Worm (Caenorhabditis elegans) whole organism, young adult: ENCODE measurements around the gene F44E5.2.

Experiments used
- C06A6.2 ChIP-seq: fragments of 200-800 bp; sonication (Bioruptor generic); conservative IDR thresholded peaks from 2 replicates; pipeline ENCODE4 v1.3.6; 2022; ENCODE audit warnings: missing genetic modification characterization, missing compliant biosample characterization
- K12H6.12 ChIP-seq: fragments of 200-800 bp; sonication (Bioruptor generic); optimal IDR thresholded peaks from 2 replicates; lab custom pipeline; 2018; ENCODE audit warnings: mild to moderate bottlenecking, missing genetic modification characterization, missing compliant biosample characterization
- atf-7 ChIP-seq: sonication (generic microtip); optimal IDR thresholded peaks from 2 replicates; lab custom pipeline; 2017; ENCODE audit warnings: mild to moderate bottlenecking, missing genetic modification characterization, missing compliant biosample characterization
- attf-3 ChIP-seq: fragments of 200-800 bp; sonication (Bioruptor generic); conservative IDR thresholded peaks from 2 replicates; pipeline ENCODE4 v1.3.6; 2022; ENCODE audit warnings: missing genetic modification reagents, missing genetic modification characterization, missing compliant biosample characterization
- egrh-3 ChIP-seq: fragments of 200-800 bp; sonication (Bioruptor generic); IDR thresholded peaks from 2 replicates; pipeline ENCODE4 v1.3.6; 2022; ENCODE audit warnings: missing genetic modification reagents, missing genetic modification characterization, missing compliant biosample characterization
- hrde-1 ChIP-seq: sonication (generic microtip); optimal IDR thresholded peaks from 2 replicates; lab custom pipeline; 2016; ENCODE audit warnings: missing genetic modification characterization, mild to moderate bottlenecking, missing compliant biosample characterization, moderate library complexity, missing genotype, missing genetic modification reagents, borderline replicate concordance
- lin-54 ChIP-seq: fragments of 200-800 bp; sonication (Bioruptor generic); optimal IDR thresholded peaks from 2 replicates; lab custom pipeline; 2018; ENCODE audit warnings: mild to moderate bottlenecking, missing genetic modification characterization, missing compliant biosample characterization
- madf-3 ChIP-seq: fragments of 200-800 bp; sonication (Bioruptor generic); IDR thresholded peaks from 2 replicates; pipeline ENCODE4 v1.3.6; 2022; ENCODE audit warnings: missing genetic modification reagents, missing genetic modification characterization, missing compliant biosample characterization
- rcor-1 ChIP-seq: fragments of 200-800 bp; sonication (Bioruptor generic); IDR thresholded peaks from 2 replicates; pipeline ENCODE4 v1.3.6; 2022; ENCODE audit warnings: missing genetic modification reagents, missing genetic modification characterization, missing compliant biosample characterization
- sdz-38 ChIP-seq: sonication (generic microtip); optimal IDR thresholded peaks from 2 replicates; lab custom pipeline; 2016; ENCODE audit warnings: missing genotype, missing genetic modification characterization, missing compliant biosample characterization
- snpc-4 ChIP-seq, 5 experiments: fragments of 150-350 bp in 1 of 5; sonication (generic microtip) in 4 of 5; optimal IDR thresholded peaks; 2 replicates each; lab custom pipeline; 2014 to 2018; ENCODE audit warnings: missing genetic modification characterization in 5 of 5, missing biosample characterization in 3 of 5, antibody characterized with exemption in 2 of 5, mild to moderate bottlenecking in 2 of 5, missing compliant biosample characterization in 2 of 5, missing genotype in 2 of 5, moderate library complexity in 2 of 5, missing genetic modification reagents in 1 of 5
- tbp1 ChIP-seq: fragments of 200-800 bp; sonication (Bioruptor generic); optimal IDR thresholded peaks from 2 replicates; lab custom pipeline; 2018; ENCODE audit warnings: mild to moderate bottlenecking, missing genetic modification characterization, missing compliant biosample characterization
- zim-3 ChIP-seq: sonication (generic microtip); optimal IDR thresholded peaks from 2 replicates; lab custom pipeline; 2017; ENCODE audit warnings: mild to moderate bottlenecking, missing genetic modification characterization, moderate library complexity, missing compliant biosample characterization
- ztf-22 ChIP-seq: fragments of 200-800 bp; sonication (Bioruptor generic); optimal IDR thresholded peaks from 2 replicates; lab custom pipeline; 2018; ENCODE audit warnings: mild to moderate bottlenecking, missing genetic modification characterization, moderate library complexity, missing compliant biosample characterization

DNA sequence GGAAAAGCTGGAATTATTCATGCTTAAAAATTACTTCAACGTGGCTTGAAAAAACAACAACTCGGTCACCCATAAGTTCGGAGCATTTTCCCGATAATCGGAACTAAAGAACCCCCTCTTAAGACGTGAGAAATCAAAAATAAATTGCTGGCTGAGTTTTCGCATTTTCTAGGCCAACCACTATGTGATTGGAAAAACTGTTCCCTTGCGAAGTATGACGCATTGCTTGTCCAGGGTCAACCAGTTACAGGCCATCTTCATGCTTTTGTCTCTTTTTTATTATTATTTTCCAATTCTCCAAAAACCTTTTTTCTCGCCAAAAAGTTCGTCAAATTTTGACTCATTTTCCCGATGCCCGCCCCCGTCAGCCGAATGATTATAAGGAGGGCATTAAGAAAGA lies 46.5 kb upstream of the F44E5.2 start, which contains the start of gene F13D12.3:
- TF ChIP-seq tbp1 (GFP tag; lab: Kevin White, UChicago) (no peak), madf-3 (GFP tag; lab: Robert Waterston, UW) (no peak), snpc-4 (GFP tag; optimal IDR thresholded peaks at IDR 0.05; lab: Kevin White, UChicago) (no peak), snpc-4 (tag; optimal IDR thresholded peaks at IDR 0.05; lab: Kevin White, UChicago) (no peak), egrh-3 (GFP tag; lab: Robert Waterston, UW) (no peak), rcor-1 (GFP tag; lab: Robert Waterston, UW) (no peak), zim-3 (tag; lab: Kevin White, UChicago) (no peak), attf-3 (GFP tag; lab: Robert Waterston, UW) (no peak), K12H6.12 (no peak), lin-54 (GFP tag; lab: Kevin White, UChicago) (no peak), sdz-38 (tag; lab: Kevin White, UChicago) (no peak), hrde-1 (no peak), ztf-22 (GFP tag; lab: Kevin White, UChicago) (no peak), atf-7 (tag; lab: Kevin White, UChicago) (no peak), C06A6.2 (GFP tag; lab: Robert Waterston, UW) (no peak)
